Fruit fly (Drosophila melanogaster): ENCODE measurements around the gene CG31441.

The CG31441 gene

dm6 chr3R:11209801-11210402 lies 26.2 kb upstream of the CG31441 start, which contains the start of the genes SdhC and Tctp (continued):
- TF ChIP-seq CG12299 (tag; optimal IDR thresholded peaks at IDR 0.05) (peak; percentile 46), CG31224 (GFP tag; IDR thresholded peaks at IDR 0.05) (no peak), Dek (tag; optimal IDR thresholded peaks at IDR 0.05) (peak; percentile 52), sens-2 (GFP tag; IDR thresholded peaks at IDR 0.05) (no peak), Mes4 (GFP tag; optimal IDR thresholded peaks at IDR 0.05) (no peak), NfI (GFP tag; optimal IDR thresholded peaks at IDR 0.05) (peak; percentile 38), repo (GFP tag; optimal IDR thresholded peaks at IDR 0.05) (no peak), CG7963 (GFP tag; IDR thresholded peaks at IDR 0.05; ENCODE audit: partially characterized antibody) (no peak), kni (GFP tag; optimal IDR thresholded peaks at IDR 0.05) (peak; percentile 37), Ptx1 (GFP tag; IDR thresholded peaks at IDR 0.05) (no peak), hkb (optimal IDR thresholded peaks at IDR 0.05) (peak; percentile 44), hkb (GFP tag; IDR thresholded peaks at IDR 0.05) (0 out of 2 replicates have a peak, but pooled peaks have one; percentile 7), fru (optimal IDR thresholded peaks at IDR 0.05) (no peak), cwo (GFP tag; optimal IDR thresholded peaks at IDR 0.05) (no peak), CG7786 (GFP tag; optimal IDR thresholded peaks at IDR 0.05) (no peak), Dbx (GFP tag; IDR thresholded peaks at IDR 0.05) (0 out of 3 replicates have a peak, but pooled peaks have one; percentile 35), CG6683 (GFP tag; optimal IDR thresholded peaks at IDR 0.05) (no peak), Rfx (GFP tag; IDR thresholded peaks at IDR 0.05) (peak; percentile 37), tna (GFP tag; IDR thresholded peaks at IDR 0.05; ENCODE audit: partially characterized antibody) (peak; percentile 40; the same call in 1 of the 2 replicates), C15 (GFP tag; IDR thresholded peaks at IDR 0.05) (no peak), CG15696 (tag; optimal IDR thresholded peaks at IDR 0.05) (peak; percentile 57), CG15011 (GFP tag; optimal IDR thresholded peaks at IDR 0.05) (no peak), CG18599 (GFP tag; optimal IDR thresholded peaks at IDR 0.05) (peak; percentile 52), Ets65A (GFP tag) (peak; percentile 88), CG4820 (GFP tag; optimal IDR thresholded peaks at IDR 0.05) (peak; percentile 72), ro (GFP tag; IDR thresholded peaks at IDR 0.05) (no peak), CG2116 (GFP tag; optimal IDR thresholded peaks at IDR 0.05) (peak; percentile 76), CG11560 (tag; IDR thresholded peaks at IDR 0.05) (no peak), sc (optimal IDR thresholded peaks at IDR 0.05) (no peak), sc (GFP tag; optimal IDR thresholded peaks at IDR 0.05) (no peak), Kr (GFP tag; optimal IDR thresholded peaks at IDR 0.05) (no peak), CG11456 (GFP tag; IDR thresholded peaks at IDR 0.05) (peak; percentile 23; the same call in 2 of the 3 replicates), lbe (GFP tag; optimal IDR thresholded peaks at IDR 0.05) (peak; percentile 7), crol (GFP tag; IDR thresholded peaks at IDR 0.05) (no peak), CG14441 (GFP tag; IDR thresholded peaks at IDR 0.05) (no peak), zf30C (GFP tag; optimal IDR thresholded peaks at IDR 0.05) (no peak), tin (GFP tag; optimal IDR thresholded peaks at IDR 0.05) (peak; percentile 49), Camta (GFP tag; optimal IDR thresholded peaks at IDR 0.05) (peak; percentile 35), CG16863 (GFP tag; optimal IDR thresholded peaks at IDR 0.05) (peak; percentile 49), da (GFP tag; optimal IDR thresholded peaks at IDR 0.05) (no peak), CG9215 (GFP tag; IDR thresholded peaks at IDR 0.05) (peak; percentile 18; the same call in 1 of the 2 replicates), Fer3 (tag; optimal IDR thresholded peaks at IDR 0.05) (peak; percentile 40), z (GFP tag; IDR thresholded peaks at IDR 0.05) (no peak), CG2129 (GFP tag; IDR thresholded peaks at IDR 0.05; ENCODE audit: partially characterized antibody) (no peak), pros (GFP tag; optimal IDR thresholded peaks at IDR 0.05) (no peak), zfh2 (GFP tag; optimal IDR thresholded peaks at IDR 0.05) (peak; percentile 14), vfl (GFP tag; optimal IDR thresholded peaks at IDR 0.05) (no peak), CG17612 (GFP tag; IDR thresholded peaks at IDR 0.05) (no peak), Dfd (GFP tag; optimal IDR thresholded peaks at IDR 0.05) (no peak), bcd (GFP tag; optimal IDR thresholded peaks at IDR 0.05) (peak; percentile 22), zfh1 (GFP tag; IDR thresholded peaks at IDR 0.05) (no peak; the same call in 2 of the 3 replicates), CG13894 (tag; optimal IDR thresholded peaks at IDR 0.05) (peak; percentile 72)

Measured in whole organism, embryonic.